Worm (Caenorhabditis elegans) whole organism, mixed stage, embryonic: Measurements from ENCODE around the gene F41G3.19.

Experiments used
- M03D4.4 ChIP-seq: sonication (generic microtip); optimal IDR thresholded peaks from 2 replicates; lab custom pipeline; 2017; ENCODE audit warnings: mild to moderate bottlenecking, missing genetic modification characterization, missing compliant biosample characterization
- bed-3 ChIP-seq: fragments of 200-800 bp; sonication (Bioruptor generic); optimal IDR thresholded peaks from 3 replicates; lab custom pipeline; 2018; ENCODE audit warnings: mild to moderate bottlenecking, missing genetic modification characterization, moderate library complexity, missing compliant biosample characterization
- blmp-1 ChIP-seq: fragments of 150-350 bp; optimal IDR thresholded peaks from 2 replicates; lab custom pipeline; 2014; ENCODE audit warnings: missing biosample characterization, missing genetic modification characterization
- ceh-39 ChIP-seq: fragments of 150-350 bp; optimal IDR thresholded peaks from 2 replicates; lab custom pipeline; 2014; ENCODE audit warnings: missing biosample characterization, missing genetic modification characterization
- ceh-43 ChIP-seq: fragments of 200-800 bp; sonication (Bioruptor generic); optimal IDR thresholded peaks from 2 replicates; lab custom pipeline; 2018; ENCODE audit warnings: mild to moderate bottlenecking, missing genetic modification characterization, moderate library complexity, missing compliant biosample characterization
- ceh-83 ChIP-seq: fragments of 200-800 bp; sonication (Bioruptor generic); optimal IDR thresholded peaks from 2 replicates; lab custom pipeline; 2018; ENCODE audit warnings: mild to moderate bottlenecking, missing genetic modification characterization, missing compliant biosample characterization
- ces-1 ChIP-seq: fragments of 150-350 bp; optimal IDR thresholded peaks from 2 replicates; lab custom pipeline; 2014; ENCODE audit warnings: missing biosample characterization, missing genetic modification reagents, missing genetic modification characterization
- cnd-1 ChIP-seq: fragments of 200-800 bp; sonication (Bioruptor generic); optimal IDR thresholded peaks from 2 replicates; lab custom pipeline; 2018; ENCODE audit warnings: mild to moderate bottlenecking, missing genetic modification characterization, missing compliant biosample characterization
- drap-1 ChIP-seq: fragments of 200-800 bp; sonication (Bioruptor generic); optimal IDR thresholded peaks from 3 replicates; lab custom pipeline; 2018; ENCODE audit warnings: mild to moderate bottlenecking, missing genetic modification characterization, missing compliant biosample characterization
- elt-1 ChIP-seq: sonication (generic microtip); optimal IDR thresholded peaks from 2 replicates; lab custom pipeline; 2017; ENCODE audit warnings: missing genetic modification characterization, mild to moderate bottlenecking, missing compliant biosample characterization, antibody characterized with exemption, moderate library complexity, borderline replicate concordance; ENCODE audit not compliant: insufficient read depth
- flh-1 ChIP-seq: fragments of 200-800 bp; sonication (Bioruptor generic); optimal IDR thresholded peaks from 2 replicates; lab custom pipeline; 2018; ENCODE audit warnings: mild to moderate bottlenecking, missing genetic modification characterization, moderate library complexity, missing compliant biosample characterization
- ham-2 ChIP-seq: fragments of 200-800 bp; sonication (Bioruptor generic); optimal IDR thresholded peaks from 2 replicates; lab custom pipeline; 2018; ENCODE audit warnings: mild to moderate bottlenecking, missing genetic modification characterization, missing compliant biosample characterization
- hlh-1 ChIP-seq: fragments of 150-350 bp; optimal IDR thresholded peaks from 2 replicates; lab custom pipeline; 2014; ENCODE audit warnings: missing biosample characterization, missing genetic modification reagents, missing genetic modification characterization
- lin-13 ChIP-seq: fragments of 150-350 bp; optimal IDR thresholded peaks from 2 replicates; lab custom pipeline; 2014; ENCODE audit warnings: missing biosample characterization, missing genetic modification characterization
- lin-32 ChIP-seq: fragments of 200-800 bp; sonication (Bioruptor generic); optimal IDR thresholded peaks from 2 replicates; lab custom pipeline; 2018; ENCODE audit warnings: mild to moderate bottlenecking, missing genetic modification characterization, missing compliant biosample characterization
- lsy-2 ChIP-seq: fragments of 150-350 bp; optimal IDR thresholded peaks from 2 replicates; lab custom pipeline; 2014; ENCODE audit warnings: missing biosample characterization, missing genetic modification characterization
- mep-1 ChIP-seq: fragments of 150-350 bp; optimal IDR thresholded peaks from 2 replicates; lab custom pipeline; 2017; ENCODE audit warnings: missing biosample characterization, missing genetic modification reagents, missing genetic modification characterization, inconsistent platforms
- mls-2 ChIP-seq: sonication (generic microtip); optimal IDR thresholded peaks from 2 replicates; lab custom pipeline; 2016; ENCODE audit warnings: mild to moderate bottlenecking, missing genetic modification characterization, moderate library complexity, missing compliant biosample characterization
- nhr-12 ChIP-seq: fragments of 150-350 bp; optimal IDR thresholded peaks from 2 replicates; lab custom pipeline; 2014; ENCODE audit warnings: missing biosample characterization, missing genetic modification characterization
- nhr-2 ChIP-seq: fragments of 150-350 bp; optimal IDR thresholded peaks from 2 replicates; lab custom pipeline; 2014; ENCODE audit warnings: missing biosample characterization, missing genetic modification characterization
- nhr-237 ChIP-seq: fragments of 150-350 bp; optimal IDR thresholded peaks from 2 replicates; lab custom pipeline; 2014; ENCODE audit warnings: missing biosample characterization, missing genetic modification characterization
- nhr-28 ChIP-seq: fragments of 150-350 bp; optimal IDR thresholded peaks from 2 replicates; lab custom pipeline; 2014; ENCODE audit warnings: missing biosample characterization, missing genetic modification characterization
- nhr-76 ChIP-seq: sonication (generic microtip); optimal IDR thresholded peaks from 2 replicates; lab custom pipeline; 2017; ENCODE audit warnings: missing biosample characterization, missing genetic modification characterization
- pha-4 ChIP-seq: fragments of 150-350 bp; optimal IDR thresholded peaks from 2 replicates; lab custom pipeline; 2018; ENCODE audit warnings: missing biosample characterization, missing genetic modification reagents, missing genetic modification characterization
- sem-2 ChIP-seq: fragments of 200-800 bp; sonication (Bioruptor generic); optimal IDR thresholded peaks from 2 replicates; lab custom pipeline; 2018; ENCODE audit warnings: mild to moderate bottlenecking, missing genetic modification characterization, missing compliant biosample characterization
- snpc-4 ChIP-seq: fragments of 150-350 bp; optimal IDR thresholded peaks from 2 replicates; lab custom pipeline; 2014; ENCODE audit warnings: missing biosample characterization, missing genetic modification characterization
- tbx-8 ChIP-seq: fragments of 200-800 bp; sonication (Bioruptor generic); optimal IDR thresholded peaks from 2 replicates; lab custom pipeline; 2018; ENCODE audit warnings: mild to moderate bottlenecking, missing genetic modification characterization, moderate library complexity, missing compliant biosample characterization
- unc-39 ChIP-seq: fragments of 150-350 bp; optimal IDR thresholded peaks from 2 replicates; lab custom pipeline; 2014; ENCODE audit warnings: missing biosample characterization, missing genetic modification characterization
- unc-62 ChIP-seq: fragments of 150-350 bp; optimal IDR thresholded peaks from 2 replicates; lab custom pipeline; 2014; ENCODE audit warnings: missing biosample characterization, missing genetic modification reagents, missing genetic modification characterization
- ztf-11 ChIP-seq: fragments of 150-350 bp; optimal IDR thresholded peaks from 2 replicates; lab custom pipeline; 2014; ENCODE audit warnings: missing biosample characterization, missing genetic modification characterization

Gene F41G3.19

DNA sequence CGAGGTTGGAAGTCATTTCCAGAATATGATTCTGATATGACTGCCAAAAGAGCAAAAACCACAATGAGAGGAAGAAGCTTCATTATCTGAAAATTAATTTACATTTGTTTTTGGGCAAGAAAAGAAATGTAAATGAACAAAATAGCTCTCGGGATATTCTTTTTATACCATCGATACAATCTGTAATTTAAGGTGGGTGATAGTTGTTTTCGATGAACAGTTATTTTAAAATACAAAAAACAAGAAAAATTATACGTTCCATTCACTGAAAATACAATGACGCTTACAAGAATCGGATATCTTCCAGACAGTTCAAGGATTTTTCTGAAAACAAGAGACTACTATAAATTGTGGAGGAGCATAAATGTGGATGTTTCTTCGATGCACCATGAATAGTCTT is 7.3 kb downstream of the F41G3.19 start, which contains the start of gene ins-15:
TSS of gene ins-15 (minus strand) at position 101 of the 400 bp plus-strand sequence.
- TF ChIP-seq snpc-4 (tag; lab: Kevin White, UChicago) (no peak), hlh-1 (tag; lab: Kevin White, UChicago) (no peak), sem-2 (GFP tag; lab: Kevin White, UChicago) (no peak), blmp-1 (no peak), nhr-28 (tag; lab: Kevin White, UChicago) (no peak), nhr-76 (no peak), mls-2 (tag; lab: Kevin White, UChicago) (no peak), ceh-83 (GFP tag; lab: Kevin White, UChicago) (no peak), flh-1 (no peak), nhr-12 (tag; lab: Kevin White, UChicago) (no peak), cnd-1 (tag; lab: Kevin White, UChicago) (no peak), mep-1 (tag; lab: Kevin White, UChicago) (no peak), drap-1 (GFP tag; lab: Kevin White, UChicago) (no peak), nhr-2 (tag; lab: Kevin White, UChicago) (no peak), ham-2 (GFP tag; lab: Kevin White, UChicago) (no peak)

DNA sequence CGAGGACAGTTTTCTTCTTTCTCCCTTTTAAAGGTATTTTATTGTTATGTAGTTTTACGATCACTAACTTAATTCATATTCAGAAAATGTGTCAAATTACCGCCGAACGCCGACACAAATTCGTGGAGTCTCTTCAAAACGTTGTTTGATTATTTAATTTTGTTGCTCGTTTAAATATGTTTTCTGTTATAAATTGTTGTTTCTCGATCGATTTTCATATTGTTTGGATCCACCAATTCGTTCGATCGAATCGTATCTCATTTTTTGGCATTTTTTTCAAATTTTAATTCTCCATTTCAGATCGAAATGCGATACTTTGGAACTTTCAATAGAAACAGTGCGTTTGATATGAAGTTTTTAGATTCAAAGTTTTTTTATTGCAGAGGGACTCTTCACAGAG is 9.3 kb downstream of the F41G3.19 start, which contains the start of gene F41G3.6:
TSS of gene F41G3.6 (plus strand) at position 301 of the 400 bp plus-strand sequence.
- no peak for TF ChIP-seq nhr-237 (tag; lab: Kevin White, UChicago)

DNA sequence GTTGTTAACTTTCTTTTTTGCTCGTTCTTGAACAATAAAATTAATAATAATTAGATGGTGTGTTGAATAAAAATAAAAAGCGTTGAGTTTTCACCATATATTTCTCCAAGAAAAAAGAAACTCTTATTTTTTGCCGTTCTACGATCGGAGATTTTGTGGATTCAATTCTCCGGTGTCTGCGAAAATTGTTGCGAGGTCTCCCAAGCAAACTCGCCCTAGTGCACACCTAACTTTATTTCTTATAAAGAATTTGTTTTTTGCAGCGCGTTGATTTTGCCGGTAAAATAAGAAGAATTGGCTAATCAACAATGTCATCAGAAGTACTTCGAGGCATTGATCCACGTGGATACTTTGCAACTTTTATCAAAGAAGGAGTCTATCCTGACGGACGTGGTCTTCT is 10.5 kb downstream of the F41G3.19 start, which contains the start of gene exos-8:
TSS of gene exos-8 (plus strand) at position 264 of the 400 bp plus-strand sequence.
- no peak for TF ChIP-seq hlh-1 (tag; lab: Kevin White, UChicago)
- TF ChIP-seq cnd-1 (tag; lab: Kevin White, UChicago) = peak; percentile 46
- TF ChIP-seq nhr-12 (tag; lab: Kevin White, UChicago) = no peak
- TF ChIP-seq ces-1 = peak; percentile 76
- TF ChIP-seq nhr-237 (tag; lab: Kevin White, UChicago) = peak; percentile 49
- peak; percentile 34 for TF ChIP-seq lin-13
- peak; percentile 50 for TF ChIP-seq mls-2 (tag; lab: Kevin White, UChicago)
- no peak for TF ChIP-seq pha-4
- TF ChIP-seq lsy-2 = peak; percentile 67
- peak; percentile 6 for TF ChIP-seq drap-1 (GFP tag; lab: Kevin White, UChicago)
- TF ChIP-seq flh-1 = no peak
- peak; percentile 1 for TF ChIP-seq lin-32 (GFP tag; lab: Kevin White, UChicago)
- TF ChIP-seq M03D4.4 (tag; lab: Kevin White, UChicago) = peak; percentile 28
- peak; percentile 67 for TF ChIP-seq mep-1 (tag; lab: Kevin White, UChicago)
- no peak for TF ChIP-seq unc-62 (GFP tag; lab: Kevin White, UChicago)
- TF ChIP-seq, all 35 proteins: peak for 10

DNA sequence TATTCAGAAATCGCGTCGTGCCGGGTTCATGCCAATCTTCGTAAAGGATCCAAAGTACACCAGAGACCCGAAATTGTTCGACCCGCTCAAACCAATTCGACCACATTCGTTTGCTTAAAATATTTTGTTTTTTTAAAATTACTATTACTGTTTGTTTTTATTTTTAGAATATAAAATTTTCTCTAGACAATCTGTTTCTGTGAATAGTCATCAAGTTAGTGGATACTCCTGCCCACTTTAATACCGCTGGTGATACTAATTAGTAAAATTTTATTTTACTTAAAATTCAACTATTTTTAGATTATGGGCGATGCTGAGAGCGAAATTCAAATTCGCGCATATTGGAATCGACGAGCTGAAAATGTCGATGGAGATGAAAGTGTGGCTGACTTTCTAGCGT is 15.3 kb downstream of the F41G3.19 start, which contains the start of gene T14B4.1:
TSS of gene T14B4.1 (plus strand) at position 301 of the 400 bp plus-strand sequence.
- no peak for TF ChIP-seq ceh-83 (GFP tag; lab: Kevin White, UChicago)
- TF ChIP-seq hlh-1 (tag; lab: Kevin White, UChicago) = no peak
- no peak for TF ChIP-seq nhr-237 (tag; lab: Kevin White, UChicago)
- no peak for TF ChIP-seq tbx-8 (GFP tag; lab: Kevin White, UChicago)
- no peak for TF ChIP-seq nhr-2 (tag; lab: Kevin White, UChicago)
- TF ChIP-seq pha-4 = no peak
- no peak for TF ChIP-seq bed-3
- TF ChIP-seq ham-2 (GFP tag; lab: Kevin White, UChicago) = no peak
- TF ChIP-seq ceh-43 (GFP tag; lab: Kevin White, UChicago) = no peak
- TF ChIP-seq lin-13 = no peak
- no peak for TF ChIP-seq elt-1 (tag; lab: Kevin White, UChicago)
- TF ChIP-seq nhr-28 (tag; lab: Kevin White, UChicago) = no peak
- no peak for TF ChIP-seq ceh-39 (tag; lab: Kevin White, UChicago)

DNA sequence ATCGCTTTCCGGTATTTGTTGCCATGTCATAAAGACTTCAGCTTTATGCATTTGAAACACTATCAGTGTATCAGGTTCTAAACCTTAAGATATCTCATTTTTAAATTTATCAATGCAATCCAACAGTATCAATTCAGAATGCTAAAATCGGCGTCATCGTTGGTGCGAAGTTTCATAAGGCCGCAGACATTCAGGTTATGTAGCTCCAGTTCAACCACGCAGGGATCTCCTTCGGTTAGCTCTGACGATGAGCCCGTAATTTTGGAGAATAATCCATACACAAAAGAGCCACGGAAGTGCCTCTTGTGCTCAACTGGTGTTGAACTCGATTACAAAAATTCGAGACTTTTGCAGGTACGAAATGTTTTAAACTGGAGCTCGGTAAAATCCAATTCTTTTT is 15.9 kb downstream of the F41G3.19 start, which contains the start of gene mrps-18.C:
TSS of gene mrps-18.C (plus strand) at position 138 of the 400 bp plus-strand sequence.
- TF ChIP-seq blmp-1 (no peak), nhr-76 (no peak), flh-1 (no peak), mls-2 (tag; lab: Kevin White, UChicago) (no peak), unc-39 (tag; lab: Kevin White, UChicago) (no peak), ztf-11 (tag; lab: Kevin White, UChicago) (no peak)
